Worm (Caenorhabditis elegans) whole organism, L2 larva: ENCODE data around the gene ari-2.

Experiments used
- C34F6.9 ChIP-seq: fragments of 150-350 bp; optimal IDR thresholded peaks from 2 replicates; lab custom pipeline; 2014; ENCODE audit warnings: missing biosample characterization, missing genetic modification characterization
- Y55F3AM.14 ChIP-seq: fragments of 200-800 bp; sonication (Bioruptor generic); optimal IDR thresholded peaks from 2 replicates; lab custom pipeline; 2018; ENCODE audit warnings: mild to moderate bottlenecking, missing genetic modification characterization, missing compliant biosample characterization
- alr-1 ChIP-seq: fragments of 150-350 bp; optimal IDR thresholded peaks from 2 replicates; lab custom pipeline; 2014; ENCODE audit warnings: missing biosample characterization, missing genetic modification characterization
- aly-2 ChIP-seq: fragments of 150-350 bp; optimal IDR thresholded peaks from 2 replicates; lab custom pipeline; 2014; ENCODE audit warnings: missing biosample characterization, missing genetic modification characterization
- ama-1 ChIP-seq: fragments of 150-350 bp; optimal IDR thresholded peaks from 2 replicates; lab custom pipeline; 2018; ENCODE audit warnings: inconsistent platforms
- blmp-1 ChIP-seq: sonication (generic microtip); optimal IDR thresholded peaks from 2 replicates; lab custom pipeline; 2017; ENCODE audit warnings: missing genetic modification characterization, mild to moderate bottlenecking, missing compliant biosample characterization, antibody characterized with exemption, moderate library complexity; ENCODE audit not compliant: insufficient read depth
- ceh-16 ChIP-seq: fragments of 150-350 bp; optimal IDR thresholded peaks from 2 replicates; lab custom pipeline; 2014; ENCODE audit warnings: missing biosample characterization, missing genetic modification characterization
- ceh-82 ChIP-seq: fragments of 150-350 bp; optimal IDR thresholded peaks from 2 replicates; lab custom pipeline; 2014; ENCODE audit warnings: missing biosample characterization, missing genetic modification characterization
- crh-2 ChIP-seq: sonication (generic microtip); optimal IDR thresholded peaks from 2 replicates; lab custom pipeline; 2017; ENCODE audit warnings: missing biosample characterization, missing genetic modification characterization
- dmd-4 ChIP-seq: sonication (generic microtip); optimal IDR thresholded peaks from 2 replicates; lab custom pipeline; 2017; ENCODE audit warnings: missing biosample characterization, missing genetic modification characterization
- egl-27 ChIP-seq: sonication (generic microtip); optimal IDR thresholded peaks from 3 replicates; lab custom pipeline; 2017; ENCODE audit warnings: missing biosample characterization, missing genetic modification reagents, missing genetic modification characterization
- elt-1 ChIP-seq: fragments of 150-350 bp; optimal IDR thresholded peaks from 2 replicates; lab custom pipeline; 2014; ENCODE audit warnings: missing biosample characterization, missing genetic modification characterization
- elt-3 ChIP-seq: sonication (generic microtip); optimal IDR thresholded peaks from 2 replicates; lab custom pipeline; 2017; ENCODE audit warnings: missing biosample characterization, missing genetic modification characterization
- fos-1 ChIP-seq: fragments of 150-350 bp; optimal IDR thresholded peaks from 2 replicates; lab custom pipeline; 2014; ENCODE audit warnings: missing biosample characterization, missing genetic modification characterization
- gmeb-1 ChIP-seq: fragments of 150-350 bp; optimal IDR thresholded peaks from 2 replicates; lab custom pipeline; 2014; ENCODE audit warnings: missing biosample characterization, missing genetic modification characterization
- lin-11 ChIP-seq: fragments of 150-350 bp; sonication (generic microtip); optimal IDR thresholded peaks from 2 replicates; lab custom pipeline; 2014; ENCODE audit warnings: missing biosample characterization, missing genetic modification characterization, inconsistent platforms, mixed read lengths
- lin-13 ChIP-seq: fragments of 150-350 bp; optimal IDR thresholded peaks from 2 replicates; lab custom pipeline; 2014; ENCODE audit warnings: missing biosample characterization, missing genetic modification reagents, missing genetic modification characterization
- lin-39 ChIP-seq: fragments of 150-350 bp; optimal IDR thresholded peaks from 2 replicates; lab custom pipeline; 2014; ENCODE audit warnings: missing biosample characterization, missing genetic modification reagents, missing genetic modification characterization
- lsy-2 ChIP-seq, 2 experiments: fragments of 150-350 bp in 1 of 2; sonication (generic microtip) in 1 of 2; optimal IDR thresholded peaks; 2 replicates each; lab custom pipeline; 2014 to 2017; ENCODE audit warnings: missing biosample characterization in 2 of 2, missing genetic modification characterization in 2 of 2
- mab-5 ChIP-seq: fragments of 150-350 bp; optimal IDR thresholded peaks from 2 replicates; lab custom pipeline; 2014; ENCODE audit warnings: missing biosample characterization, missing genetic modification characterization
- mbf-1 ChIP-seq: sonication (generic microtip); optimal IDR thresholded peaks from 2 replicates; lab custom pipeline; 2017; ENCODE audit warnings: missing biosample characterization, missing genetic modification characterization
- nhr-10 ChIP-seq: sonication (generic microtip); optimal IDR thresholded peaks from 2 replicates; lab custom pipeline; 2017; ENCODE audit warnings: missing biosample characterization, missing genetic modification characterization
- nhr-12 ChIP-seq: fragments of 150-350 bp; optimal IDR thresholded peaks from 2 replicates; lab custom pipeline; 2014; ENCODE audit warnings: missing biosample characterization, missing genetic modification characterization
- nhr-129 ChIP-seq: fragments of 150-350 bp; optimal IDR thresholded peaks from 2 replicates; lab custom pipeline; 2014; ENCODE audit warnings: missing biosample characterization, missing genetic modification characterization
- nhr-21 ChIP-seq: fragments of 150-350 bp; optimal IDR thresholded peaks from 2 replicates; lab custom pipeline; 2014; ENCODE audit warnings: missing biosample characterization, missing genetic modification characterization
- nhr-25 ChIP-seq: fragments of 150-350 bp; sonication (generic microtip); optimal IDR thresholded peaks from 3 replicates; lab custom pipeline; 2014; ENCODE audit warnings: missing biosample characterization, missing genetic modification characterization
- nhr-6 ChIP-seq: fragments of 150-350 bp; optimal IDR thresholded peaks from 2 replicates; lab custom pipeline; 2014; ENCODE audit warnings: missing biosample characterization, missing genetic modification characterization
- nhr-77 ChIP-seq: fragments of 150-350 bp; optimal IDR thresholded peaks from 2 replicates; lab custom pipeline; 2014; ENCODE audit warnings: missing biosample characterization, missing genetic modification characterization
- peb-1 ChIP-seq: fragments of 150-350 bp; optimal IDR thresholded peaks from 2 replicates; lab custom pipeline; 2014; ENCODE audit warnings: missing biosample characterization, missing genetic modification characterization
- sem-4 ChIP-seq: fragments of 150-350 bp; optimal IDR thresholded peaks from 2 replicates; lab custom pipeline; 2014; ENCODE audit warnings: missing biosample characterization, missing genetic modification reagents, missing genetic modification characterization
- sma-3 ChIP-seq: sonication (generic microtip); optimal IDR thresholded peaks from 2 replicates; lab custom pipeline; 2016; ENCODE audit warnings: missing genetic modification reagents, missing genetic modification characterization, missing compliant biosample characterization
- sma-9 ChIP-seq, 2 experiments: fragments of 150-350 bp in 1 of 2; sonication (generic microtip) in 1 of 2; optimal IDR thresholded peaks; 2 replicates each; lab custom pipeline; 2014 to 2016; ENCODE audit warnings: missing genetic modification characterization in 2 of 2, mild to moderate bottlenecking in 1 of 2, missing biosample characterization in 1 of 2, missing compliant biosample characterization in 1 of 2, missing genetic modification reagents in 1 of 2, moderate library complexity in 1 of 2
- snpc-4 ChIP-seq: fragments of 150-350 bp; optimal IDR thresholded peaks from 2 replicates; lab custom pipeline; 2014; ENCODE audit warnings: missing biosample characterization, missing genetic modification characterization
- unc-39 ChIP-seq: fragments of 150-350 bp; optimal IDR thresholded peaks from 2 replicates; lab custom pipeline; 2014; ENCODE audit warnings: missing biosample characterization, missing genetic modification characterization
- unc-55 ChIP-seq: fragments of 150-350 bp; sonication (generic microtip); optimal IDR thresholded peaks from 3 replicates; lab custom pipeline; 2014; ENCODE audit warnings: missing biosample characterization, missing genetic modification reagents, missing genetic modification characterization
- zag-1 ChIP-seq: fragments of 150-350 bp; optimal IDR thresholded peaks from 2 replicates; lab custom pipeline; 2014; ENCODE audit warnings: missing biosample characterization, missing genetic modification characterization
- ztf-11 ChIP-seq: sonication (generic microtip); optimal IDR thresholded peaks from 2 replicates; lab custom pipeline; 2017; ENCODE audit warnings: missing biosample characterization, missing genetic modification characterization
- ztf-4 ChIP-seq: fragments of 150-350 bp; optimal IDR thresholded peaks from 2 replicates; lab custom pipeline; 2014; ENCODE audit warnings: missing biosample characterization, missing genetic modification characterization

The ari-2 gene

ce11 chrIV:5535780-5536179 is 15.2 kb upstream of the ari-2 start:
- TF ChIP-seq unc-39, result no peak
- TF ChIP-seq C34F6.9 (tag; lab: Kevin White, UChicago), result peak; percentile 10

DNA sequence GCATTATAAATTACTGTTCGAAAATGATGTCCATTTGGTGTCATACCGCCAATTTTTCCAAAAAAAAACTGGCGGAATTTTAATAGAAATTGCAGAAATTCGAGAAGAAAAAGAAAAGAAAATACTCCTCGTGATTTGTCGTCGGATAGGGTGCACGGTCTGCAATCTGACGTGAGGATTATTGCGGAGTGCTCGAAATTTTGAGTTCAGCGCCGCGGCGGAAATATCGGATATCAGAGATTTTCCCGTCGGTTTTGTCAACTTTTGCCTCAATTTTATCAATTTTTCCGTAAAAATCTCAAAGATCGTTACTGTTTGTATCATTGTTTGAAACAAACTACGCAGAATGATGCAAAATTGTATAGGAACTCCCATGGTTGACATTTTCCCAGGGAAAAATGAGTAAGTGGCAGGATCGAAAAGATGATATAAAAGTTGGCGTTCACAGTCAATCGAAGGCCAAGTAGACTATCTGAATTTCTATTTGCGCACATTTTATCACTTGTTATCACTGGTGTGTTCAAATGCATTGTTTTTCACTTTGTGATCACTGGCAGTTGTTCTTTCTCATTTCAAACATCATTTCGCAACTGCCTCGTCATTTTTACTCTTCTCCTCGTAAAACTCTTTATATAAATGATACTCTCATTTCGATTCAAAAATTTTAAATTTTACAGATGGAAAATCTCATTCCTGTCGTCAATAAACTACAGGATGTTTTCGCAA is 13.0 kb upstream of the ari-2 start, which contains the start of the genes fem-1 and drp-1:
Gene fem-1 (minus strand): TSS at position 150 of the 726 bp plus-strand sequence.
Gene drp-1 (plus strand): TSS at position 676 of the 726 bp plus-strand sequence.
- TF ChIP-seq snpc-4 (tag; lab: Kevin White, UChicago) (no peak), crh-2 (tag; lab: Kevin White, UChicago) (no peak), mbf-1 (tag; lab: Kevin White, UChicago) (no peak), nhr-129 (tag; lab: Kevin White, UChicago) (peak; percentile 19), C34F6.9 (tag; lab: Kevin White, UChicago) (peak; percentile 47), gmeb-1 (tag; lab: Kevin White, UChicago) (peak; percentile 3), peb-1 (tag; lab: Kevin White, UChicago) (no peak), nhr-77 (tag; lab: Kevin White, UChicago) (no peak), nhr-6 (tag; lab: Kevin White, UChicago) (no peak), blmp-1 (tag; lab: Kevin White, UChicago) (no peak), unc-39 (no peak)

DNA sequence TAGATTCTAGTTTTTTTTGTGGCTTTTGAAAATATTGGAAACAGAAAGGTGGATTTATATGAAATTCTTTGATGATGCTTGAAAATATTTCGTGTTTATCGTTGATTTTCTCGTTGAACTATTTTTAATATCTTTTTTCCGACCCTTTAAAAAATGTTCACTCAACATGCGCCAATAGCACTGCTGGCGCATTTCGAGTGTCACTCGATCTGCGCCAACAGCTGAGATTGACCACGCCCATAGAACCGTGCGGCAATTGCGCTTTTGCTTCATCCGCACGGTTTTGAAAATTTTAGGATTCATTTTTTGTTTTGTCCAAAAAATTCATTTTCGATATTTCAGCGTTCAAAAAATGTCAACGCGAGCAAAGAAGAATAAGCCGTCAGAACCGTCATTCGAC is 9.6 kb upstream of the ari-2 start, which contains the start of gene tebp-2:
Gene tebp-2 (plus strand): TSS at position 343 of the 400 bp plus-strand sequence.
- TF ChIP-seq mab-5 (no peak), lin-13 (GFP tag; lab: Kevin White, UChicago) (no peak), elt-1 (tag; lab: Kevin White, UChicago) (no peak), alr-1 (tag; lab: Kevin White, UChicago) (no peak), elt-3 (no peak), C34F6.9 (tag; lab: Kevin White, UChicago) (no peak), gmeb-1 (tag; lab: Kevin White, UChicago) (no peak), ama-1 (no peak), crh-2 (tag; lab: Kevin White, UChicago) (no peak), aly-2 (tag; lab: Kevin White, UChicago) (no peak), sem-4 (tag; lab: Kevin White, UChicago) (no peak), sma-3 (GFP tag; lab: Kevin White, UChicago) (no peak), ceh-16 (no peak), zag-1 (tag; lab: Kevin White, UChicago) (no peak), ceh-82 (no peak)

- TF ChIP-seq nhr-10 (tag; lab: Kevin White, UChicago) (no peak), Y55F3AM.14 (GFP tag; lab: Kevin White, UChicago) (no peak), lin-11 (tag; lab: Kevin White, UChicago) (no peak), unc-55 (GFP tag; lab: Kevin White, UChicago) (no peak), lin-13 (GFP tag; lab: Kevin White, UChicago) (no peak), lin-39 (tag; lab: Kevin White, UChicago) (no peak), nhr-77 (tag; lab: Kevin White, UChicago) (no peak)
Measured at ce11 chrIV:5544609-5545214, 6.2 kb upstream of the ari-2 start, which contains the start of gene cec-6. Gene cec-6, plus strand, starts transcription at chrIV:5544860.

- TF ChIP-seq peb-1 (tag; lab: Kevin White, UChicago), result no peak
- TF ChIP-seq blmp-1 (tag; lab: Kevin White, UChicago), result peak; percentile 22
- no peak for TF ChIP-seq zag-1 (tag; lab: Kevin White, UChicago)
- TF ChIP-seq ceh-16, result no peak
- no peak for TF ChIP-seq mab-5
- TF ChIP-seq nhr-129 (tag; lab: Kevin White, UChicago), result peak; percentile 62
- TF ChIP-seq nhr-6 (tag; lab: Kevin White, UChicago), result no peak
- peak; percentile 4 for TF ChIP-seq crh-2 (tag; lab: Kevin White, UChicago)
- peak; percentile 87 for TF ChIP-seq unc-55 (GFP tag; lab: Kevin White, UChicago)
- no peak for TF ChIP-seq egl-27 (tag; lab: Kevin White, UChicago)
- no peak for TF ChIP-seq lin-39 (tag; lab: Kevin White, UChicago)
- peak; percentile 5 for TF ChIP-seq nhr-21 (tag; lab: Kevin White, UChicago)
- no peak for TF ChIP-seq dmd-4 (tag; lab: Kevin White, UChicago)
- TF ChIP-seq sma-3 (GFP tag; lab: Kevin White, UChicago), result no peak
- no peak for TF ChIP-seq Y55F3AM.14 (GFP tag; lab: Kevin White, UChicago)
- TF ChIP-seq ztf-11 (tag; lab: Kevin White, UChicago), result no peak
- TF ChIP-seq fos-1 (tag; lab: Kevin White, UChicago), result peak; percentile 77
- peak in 1 of 2 experiments; percentile 56 for TF ChIP-seq lsy-2 (tag; optimal IDR thresholded peaks at IDR 0.05; lab: Kevin White, UChicago)
- TF ChIP-seq nhr-12 (tag; lab: Kevin White, UChicago), result no peak
- TF ChIP-seq lin-13 (GFP tag; lab: Kevin White, UChicago), result no peak
- no peak for TF ChIP-seq nhr-77 (tag; lab: Kevin White, UChicago)
- TF ChIP-seq sma-9 (GFP tag; optimal IDR thresholded peaks at IDR 0.05; lab: Kevin White, UChicago), result peak; percentile 20
- TF ChIP-seq sma-9 (tag; optimal IDR thresholded peaks at IDR 0.05; lab: Kevin White, UChicago), result no peak
- no peak for TF ChIP-seq nhr-10 (tag; lab: Kevin White, UChicago)
- peak; percentile 9 for TF ChIP-seq ztf-4
- peak; percentile 10 for TF ChIP-seq gmeb-1 (tag; lab: Kevin White, UChicago)
- peak; percentile 81 for TF ChIP-seq C34F6.9 (tag; lab: Kevin White, UChicago)
- no peak for TF ChIP-seq nhr-25 (tag; lab: Kevin White, UChicago)
- no peak for TF ChIP-seq unc-39
- no peak for TF ChIP-seq ceh-82
Measured at ce11 chrIV:5548843-5549242, 2.1 kb upstream of the ari-2 start.
